Fruit fly (Drosophila melanogaster): ENCODE results near the gene anchor.

- no peak for TF ChIP-seq h (GFP tag; optimal IDR thresholded peaks at IDR 0.05)
- no peak for TF ChIP-seq OdsH (GFP tag; optimal IDR thresholded peaks at IDR 0.05)
- TF ChIP-seq foxo (GFP tag; optimal IDR thresholded peaks at IDR 0.05) = no peak
- no peak for TF ChIP-seq HLH106 (tag; optimal IDR thresholded peaks at IDR 0.05)
- no peak for TF ChIP-seq CG9705 (GFP tag; optimal IDR thresholded peaks at IDR 0.05)
- TF ChIP-seq Myc (optimal IDR thresholded peaks at IDR 0.05) = peak; percentile 84
- TF ChIP-seq woc (GFP tag; optimal IDR thresholded peaks at IDR 0.05) = no peak
- no peak for TF ChIP-seq ey (GFP tag; optimal IDR thresholded peaks at IDR 0.05)
- no peak for TF ChIP-seq dmrt93B (GFP tag; optimal IDR thresholded peaks at IDR 0.05)
These were observed 9.6 kb upstream of the anchor start for dm6 chr3L:17611864-17612505.
